Worm (Caenorhabditis elegans) whole organism, early embryonic: Measurements from ENCODE around the gene Y54F10AM.11.

ENCODE experiments used
- B0310.2 ChIP-seq: sonication (generic microtip); optimal IDR thresholded peaks from 2 replicates; lab custom pipeline; 2016; ENCODE audit warnings: mild to moderate bottlenecking, missing genetic modification characterization, missing compliant biosample characterization
- F13C5.2 ChIP-seq: sonication (generic microtip); optimal IDR thresholded peaks from 2 replicates; lab custom pipeline; 2017; ENCODE audit warnings: mild to moderate bottlenecking, missing genetic modification characterization, inconsistent platforms, missing compliant biosample characterization
- aly-1 ChIP-seq: sonication (generic microtip); optimal IDR thresholded peaks from 2 replicates; lab custom pipeline; 2016; ENCODE audit warnings: missing genetic modification characterization, missing compliant biosample characterization
- ama-1 ChIP-seq: fragments of 150-350 bp; optimal IDR thresholded peaks from 2 replicates; lab custom pipeline; 2014
- ceh-13 ChIP-seq: fragments of 200-800 bp; sonication (Bioruptor generic); optimal IDR thresholded peaks from 2 replicates; lab custom pipeline; 2018; ENCODE audit warnings: mild to moderate bottlenecking, missing genetic modification characterization, missing compliant biosample characterization
- ceh-36 ChIP-seq: sonication (generic microtip); optimal IDR thresholded peaks from 2 replicates; lab custom pipeline; 2016; ENCODE audit warnings: missing genetic modification characterization, inconsistent platforms, missing compliant biosample characterization
- ets-7 ChIP-seq: sonication (generic microtip); optimal IDR thresholded peaks from 2 replicates; lab custom pipeline; 2016; ENCODE audit warnings: missing genotype, missing genetic modification characterization, missing compliant biosample characterization
- flt-1 ChIP-seq: fragments of 200-800 bp; sonication (Bioruptor generic); IDR thresholded peaks from 2 replicates; pipeline ENCODE4 v1.3.6; 2022; ENCODE audit warnings: missing genetic modification characterization, missing compliant biosample characterization
- hmbx-1 ChIP-seq: sonication (generic microtip); optimal IDR thresholded peaks from 2 replicates; lab custom pipeline; 2016; ENCODE audit warnings: mild to moderate bottlenecking, missing genetic modification characterization, missing compliant biosample characterization
- hmg-4 ChIP-seq: fragments of 200-800 bp; sonication (Bioruptor generic); optimal IDR thresholded peaks from 2 replicates; lab custom pipeline; 2018; ENCODE audit warnings: mild to moderate bottlenecking, missing genetic modification characterization, missing compliant biosample characterization
- hnd-1 ChIP-seq: sonication (generic microtip); optimal IDR thresholded peaks from 2 replicates; lab custom pipeline; 2016; ENCODE audit warnings: missing genetic modification characterization, missing compliant biosample characterization
- pes-1 ChIP-seq: fragments of 200-800 bp; sonication (Bioruptor generic); IDR thresholded peaks from 2 replicates; pipeline ENCODE4 v1.3.6; 2022; ENCODE audit warnings: missing genetic modification reagents, missing genetic modification characterization, missing compliant biosample characterization
- scrt-1 ChIP-seq: fragments of 200-800 bp; sonication (Bioruptor generic); IDR thresholded peaks from 2 replicates; pipeline ENCODE4 v1.3.6; 2022; ENCODE audit warnings: missing genetic modification characterization, missing compliant biosample characterization
- sea-1 ChIP-seq: fragments of 200-800 bp; sonication (Bioruptor generic); conservative IDR thresholded peaks from 2 replicates; pipeline ENCODE4 v1.3.6; 2022; ENCODE audit warnings: missing genetic modification characterization, missing compliant biosample characterization
- tbx-11 ChIP-seq: fragments of 200-800 bp; sonication (Bioruptor generic); IDR thresholded peaks from 2 replicates; pipeline ENCODE4 v1.3.6; 2022; ENCODE audit warnings: missing genetic modification characterization, missing compliant biosample characterization
- tbx-37 ChIP-seq: fragments of 200-800 bp; sonication (Bioruptor generic); conservative IDR thresholded peaks from 2 replicates; pipeline ENCODE4 v1.3.6; 2022; ENCODE audit warnings: missing genetic modification reagents, missing genetic modification characterization, missing compliant biosample characterization
- tra-4 ChIP-seq: sonication (generic microtip); optimal IDR thresholded peaks from 2 replicates; lab custom pipeline; 2017; ENCODE audit warnings: missing genetic modification characterization, missing compliant biosample characterization

Gene Y54F10AM.11

ce11 chrIII:2546298-2546697 is 17.5 kb downstream of the Y54F10AM.11 start:
- no peak for TF ChIP-seq scrt-1 (GFP tag; lab: Robert Waterston, UW)
- TF ChIP-seq hmg-4 (GFP tag; lab: Kevin White, UChicago): no peak
- TF ChIP-seq tra-4: no peak
- TF ChIP-seq hnd-1 (tag; lab: Kevin White, UChicago): no peak
- no peak for TF ChIP-seq flt-1
- no peak for TF ChIP-seq ceh-36 (tag; lab: Kevin White, UChicago)
- TF ChIP-seq tbx-37 (GFP tag; lab: Robert Waterston, UW): no peak
- no peak for TF ChIP-seq hmbx-1 (tag; lab: Kevin White, UChicago)
- TF ChIP-seq F13C5.2 (tag; lab: Kevin White, UChicago): no peak
- no peak for TF ChIP-seq ets-7 (tag; lab: Kevin White, UChicago)
- TF ChIP-seq tbx-11 (GFP tag; lab: Robert Waterston, UW): no peak
- TF ChIP-seq ceh-13: no peak
- no peak for TF ChIP-seq sea-1 (GFP tag; lab: Robert Waterston, UW)
- TF ChIP-seq pes-1: no peak
- TF ChIP-seq ama-1 (lab: Kevin White, UChicago): no peak
- TF ChIP-seq B0310.2 (tag; lab: Kevin White, UChicago): no peak
- TF ChIP-seq aly-1 (tag; lab: Kevin White, UChicago): no peak

- TF ChIP-seq tra-4 (no peak), ceh-13 (no peak), F13C5.2 (tag; lab: Kevin White, UChicago) (no peak), ets-7 (tag; lab: Kevin White, UChicago) (no peak), ceh-36 (tag; lab: Kevin White, UChicago) (no peak), ama-1 (lab: Kevin White, UChicago) (no peak), scrt-1 (GFP tag; lab: Robert Waterston, UW) (no peak)
Observed at ce11 chrIII:2540520-2540919, 23.3 kb downstream of the Y54F10AM.11 start.

- no peak for TF ChIP-seq pes-1
- no peak for TF ChIP-seq F13C5.2 (tag; lab: Kevin White, UChicago)
- TF ChIP-seq tbx-11 (GFP tag; lab: Robert Waterston, UW): no peak
- TF ChIP-seq ets-7 (tag; lab: Kevin White, UChicago): no peak
- no peak for TF ChIP-seq sea-1 (GFP tag; lab: Robert Waterston, UW)
- TF ChIP-seq hnd-1 (tag; lab: Kevin White, UChicago): no peak
- no peak for TF ChIP-seq tbx-37 (GFP tag; lab: Robert Waterston, UW)
- TF ChIP-seq hmg-4 (GFP tag; lab: Kevin White, UChicago): no peak
- TF ChIP-seq flt-1: no peak
- TF ChIP-seq tra-4: no peak
- TF ChIP-seq hmbx-1 (tag; lab: Kevin White, UChicago): no peak
- TF ChIP-seq scrt-1 (GFP tag; lab: Robert Waterston, UW): no peak
- TF ChIP-seq B0310.2 (tag; lab: Kevin White, UChicago): no peak
- TF ChIP-seq ceh-13: no peak
Observed at ce11 chrIII:2535122-2535521, 28.7 kb downstream of the Y54F10AM.11 start.

- TF ChIP-seq sea-1 (GFP tag; lab: Robert Waterston, UW) (0 out of 2 replicates have a peak, but pooled peaks have one; percentile 6), tbx-11 (GFP tag; lab: Robert Waterston, UW) (no peak), tbx-37 (GFP tag; lab: Robert Waterston, UW) (no peak), hmg-4 (GFP tag; lab: Kevin White, UChicago) (no peak), aly-1 (tag; lab: Kevin White, UChicago) (no peak), F13C5.2 (tag; lab: Kevin White, UChicago) (no peak), ceh-36 (tag; lab: Kevin White, UChicago) (peak; percentile 26), hnd-1 (tag; lab: Kevin White, UChicago) (no peak), ets-7 (tag; lab: Kevin White, UChicago) (peak; percentile 64)
Observed at ce11 chrIII:2532716-2533115, 31.1 kb downstream of the Y54F10AM.11 start.

ce11 chrIII:2530313-2530712 is 33.5 kb downstream of the Y54F10AM.11 start, which contains the start of gene cone-1:
TSS of gene cone-1 (plus strand) at chrIII:2530613.
- TF ChIP-seq hnd-1 (tag; lab: Kevin White, UChicago): no peak
- TF ChIP-seq ceh-13: no peak
- no peak for TF ChIP-seq ama-1 (lab: Kevin White, UChicago)
- no peak for TF ChIP-seq ceh-36 (tag; lab: Kevin White, UChicago)
- no peak for TF ChIP-seq scrt-1 (GFP tag; lab: Robert Waterston, UW)
- TF ChIP-seq aly-1 (tag; lab: Kevin White, UChicago): no peak
- no peak for TF ChIP-seq hmg-4 (GFP tag; lab: Kevin White, UChicago)
- no peak for TF ChIP-seq tra-4
- no peak for TF ChIP-seq pes-1
- TF ChIP-seq tbx-11 (GFP tag; lab: Robert Waterston, UW): no peak
- no peak for TF ChIP-seq F13C5.2 (tag; lab: Kevin White, UChicago)
- TF ChIP-seq sea-1 (GFP tag; lab: Robert Waterston, UW): no peak
- TF ChIP-seq hmbx-1 (tag; lab: Kevin White, UChicago): no peak
- no peak for TF ChIP-seq tbx-37 (GFP tag; lab: Robert Waterston, UW)
- no peak for TF ChIP-seq flt-1
- TF ChIP-seq B0310.2 (tag; lab: Kevin White, UChicago): no peak
- no peak for TF ChIP-seq ets-7 (tag; lab: Kevin White, UChicago)

ce11 chrIII:2528621-2529113 is 35.1 kb downstream of the Y54F10AM.11 start, which contains the start of the genes Y54F10AM.15, rbc-2 and ndua-8:
TSS of gene Y54F10AM.15 (minus strand) at chrIII:2528679.
TSS of gene rbc-2 (minus strand) at chrIII:2528689.
TSS of gene ndua-8 (plus strand) at chrIII:2529063.
- TF ChIP-seq F13C5.2 (tag; lab: Kevin White, UChicago): peak; percentile 35
- no peak for TF ChIP-seq tra-4
- TF ChIP-seq hmg-4 (GFP tag; lab: Kevin White, UChicago): peak; percentile 32

- TF ChIP-seq F13C5.2 (tag; lab: Kevin White, UChicago) (no peak), pes-1 (no peak), sea-1 (GFP tag; lab: Robert Waterston, UW) (no peak), hmg-4 (GFP tag; lab: Kevin White, UChicago) (no peak), ceh-13 (no peak), tra-4 (no peak), B0310.2 (tag; lab: Kevin White, UChicago) (no peak), tbx-37 (GFP tag; lab: Robert Waterston, UW) (no peak), ets-7 (tag; lab: Kevin White, UChicago) (no peak), flt-1 (no peak), aly-1 (tag; lab: Kevin White, UChicago) (no peak), ama-1 (lab: Kevin White, UChicago) (no peak), tbx-11 (GFP tag; lab: Robert Waterston, UW) (no peak), hmbx-1 (tag; lab: Kevin White, UChicago) (no peak), scrt-1 (GFP tag; lab: Robert Waterston, UW) (no peak), ceh-36 (tag; lab: Kevin White, UChicago) (no peak)
Observed at ce11 chrIII:2515461-2515860, 48.3 kb downstream of the Y54F10AM.11 start.
